Fruit fly (Drosophila melanogaster): ENCODE measurements around the gene prage.

The prage gene

dm6 chrX:1877107-1877736 lies 103.7 kb downstream of the prage start, which contains the start of the genes CG14817 and CG14805:
Gene CG14817 (minus strand): TSS chrX:1877270.
Gene CG14805 (plus strand): TSS chrX:1877317.
- peak; percentile 61 for TF ChIP-seq eg (GFP tag; IDR thresholded peaks at IDR 0.05)
- TF ChIP-seq topi (GFP tag; optimal IDR thresholded peaks at IDR 0.05) = peak; percentile 68
- TF ChIP-seq ss (GFP tag; optimal IDR thresholded peaks at IDR 0.05) = peak; percentile 62 to 82
- TF ChIP-seq Eip78C (GFP tag) = peak; percentile 88
- peak; percentile 45 for TF ChIP-seq cyc (GFP tag; optimal IDR thresholded peaks at IDR 0.05)
- peak; percentile 48 for TF ChIP-seq lz (GFP tag; optimal IDR thresholded peaks at IDR 0.05)
- peak; percentile 53 for TF ChIP-seq CG1621 (tag; optimal IDR thresholded peaks at IDR 0.05)
- peak; percentile 61 for TF ChIP-seq CG16779 (tag; optimal IDR thresholded peaks at IDR 0.05)
- peak; percentile 71 for TF ChIP-seq svp (GFP tag)
- no peak for TF ChIP-seq CG6276 (GFP tag; optimal IDR thresholded peaks at IDR 0.05)
- peak in 1 of 2 experiments; percentile 44 for TF ChIP-seq salr (GFP tag; optimal IDR thresholded peaks at IDR 0.05)
- peak; percentile 68 for TF ChIP-seq dsx (GFP tag; optimal IDR thresholded peaks at IDR 0.05; ENCODE audit: poor library complexity, severe bottlenecking)
- TF ChIP-seq CG6792 (GFP tag; optimal IDR thresholded peaks at IDR 0.05) = peak; percentile 40
- peak; percentile 53 for TF ChIP-seq Sox14 (GFP tag; optimal IDR thresholded peaks at IDR 0.05)
- no peak for TF ChIP-seq Hr38 (GFP tag; optimal IDR thresholded peaks at IDR 0.05)
- TF ChIP-seq CG3032 (tag; optimal IDR thresholded peaks at IDR 0.05) = peak; percentile 30
- TF ChIP-seq CG15336 (GFP tag; IDR thresholded peaks at IDR 0.05) = 0 out of 2 replicates have a peak, but pooled peaks have one; percentile 21
- TF ChIP-seq esn (GFP tag; optimal IDR thresholded peaks at IDR 0.05) = peak; percentile 68
- TF ChIP-seq pdm3 (GFP tag; optimal IDR thresholded peaks at IDR 0.05) = no peak
- no peak for TF ChIP-seq Hr39 (GFP tag; optimal IDR thresholded peaks at IDR 0.05)
- TF ChIP-seq CG34406 (GFP tag; optimal IDR thresholded peaks at IDR 0.05) = peak; percentile 71
- TF ChIP-seq Ets96B (tag; optimal IDR thresholded peaks at IDR 0.05) = peak; percentile 5
- TF ChIP-seq Hr4 (GFP tag; optimal IDR thresholded peaks at IDR 0.05) = no peak
- peak; percentile 91 for TF ChIP-seq CG6854 (GFP tag; optimal IDR thresholded peaks at IDR 0.05)
- TF ChIP-seq CG6163 (GFP tag; IDR thresholded peaks at IDR 0.05) = peak; percentile 58
- TF ChIP-seq Eip93F (GFP tag; optimal IDR thresholded peaks at IDR 0.05) = no peak

dm6 chrX:1879606-1880110 lies 106.1 kb downstream of the prage start, which contains the start of gene CG14818:
Gene CG14818 (minus strand): TSS chrX:1879774.
- TF ChIP-seq topi (GFP tag; optimal IDR thresholded peaks at IDR 0.05) (peak; percentile 71), Eip93F (GFP tag; optimal IDR thresholded peaks at IDR 0.05) (no peak), CG32006 (GFP tag; optimal IDR thresholded peaks at IDR 0.05) (no peak), pdm3 (GFP tag; optimal IDR thresholded peaks at IDR 0.05) (no peak), Sox102F (GFP tag; optimal IDR thresholded peaks at IDR 0.05) (no peak), Blimp-1 (GFP tag; optimal IDR thresholded peaks at IDR 0.05) (no peak), Eip75B (GFP tag; optimal IDR thresholded peaks at IDR 0.05) (no peak), svp (GFP tag) (peak; percentile 96), CG6808 (GFP tag; optimal IDR thresholded peaks at IDR 0.05) (no peak), CG8319 (GFP tag; optimal IDR thresholded peaks at IDR 0.05) (no peak), net (GFP tag; optimal IDR thresholded peaks at IDR 0.05) (peak; percentile 11), cyc (GFP tag; optimal IDR thresholded peaks at IDR 0.05) (peak; percentile 63), CG8632 (GFP tag; optimal IDR thresholded peaks at IDR 0.05) (no peak), CG6163 (GFP tag; IDR thresholded peaks at IDR 0.05) (peak; percentile 66), spab (GFP tag; optimal IDR thresholded peaks at IDR 0.05) (no peak), CG6276 (GFP tag; optimal IDR thresholded peaks at IDR 0.05) (no peak), Gug (GFP tag; IDR thresholded peaks at IDR 0.05) (peak; percentile 42), Eip78C (GFP tag) (peak; percentile 78), dsx (GFP tag; optimal IDR thresholded peaks at IDR 0.05; ENCODE audit: poor library complexity, severe bottlenecking) (peak; percentile 17), CG7368 (GFP tag; optimal IDR thresholded peaks at IDR 0.05) (peak; percentile 18), Sox14 (GFP tag; optimal IDR thresholded peaks at IDR 0.05) (peak; percentile 55), Hr39 (GFP tag; optimal IDR thresholded peaks at IDR 0.05) (peak; percentile 69), CG3032 (tag; optimal IDR thresholded peaks at IDR 0.05) (peak; percentile 21), CG11902 (GFP tag; optimal IDR thresholded peaks at IDR 0.05) (no peak), Sox15 (GFP tag; optimal IDR thresholded peaks at IDR 0.05) (peak; percentile 63), salr (GFP tag; optimal IDR thresholded peaks at IDR 0.05) (no peak), lz (GFP tag; optimal IDR thresholded peaks at IDR 0.05) (peak; percentile 64), CG10631 (GFP tag; optimal IDR thresholded peaks at IDR 0.05) (no peak), fd59A (GFP tag; optimal IDR thresholded peaks at IDR 0.05) (no peak), CG1621 (tag; optimal IDR thresholded peaks at IDR 0.05) (peak; percentile 45), vri (GFP tag; optimal IDR thresholded peaks at IDR 0.05) (no peak), esn (GFP tag; optimal IDR thresholded peaks at IDR 0.05) (peak; percentile 69), eg (GFP tag; IDR thresholded peaks at IDR 0.05) (peak; percentile 79), CG6792 (GFP tag; optimal IDR thresholded peaks at IDR 0.05) (peak; percentile 35), fd85E (GFP tag; optimal IDR thresholded peaks at IDR 0.05) (no peak), Met (GFP tag; optimal IDR thresholded peaks at IDR 0.05) (peak; percentile 73), CG9139 (GFP tag; optimal IDR thresholded peaks at IDR 0.05) (no peak), Smox (GFP tag; optimal IDR thresholded peaks at IDR 0.05) (peak; percentile 64)
